Worm (Caenorhabditis elegans) whole organism, L3 larva: ENCODE data around the gene flwr-1.

Experiments
- ceh-16 ChIP-seq: sonication (generic microtip); optimal IDR thresholded peaks from 2 replicates; lab custom pipeline; 2017; ENCODE audit warnings: missing biosample characterization, missing genetic modification characterization
- ceh-9 ChIP-seq: sonication (generic microtip); optimal IDR thresholded peaks from 2 replicates; lab custom pipeline; 2018; ENCODE audit warnings: missing biosample characterization, missing genetic modification characterization
- nfya-1 ChIP-seq: sonication (generic microtip); optimal IDR thresholded peaks from 2 replicates; lab custom pipeline; 2017; ENCODE audit warnings: missing genetic modification characterization, mild to moderate bottlenecking, missing compliant biosample characterization, antibody characterized with exemption, moderate library complexity; ENCODE audit not compliant: insufficient read depth
- nhr-28 ChIP-seq: fragments of 150-350 bp; optimal IDR thresholded peaks from 2 replicates; lab custom pipeline; 2014; ENCODE audit warnings: missing biosample characterization, missing genetic modification characterization
- pha-4 ChIP-seq: fragments of 150-350 bp; optimal IDR thresholded peaks from 2 replicates; lab custom pipeline; 2014; ENCODE audit warnings: missing biosample characterization, missing genetic modification reagents, missing genetic modification characterization
- snpc-4 ChIP-seq: fragments of 150-350 bp; optimal IDR thresholded peaks from 2 replicates; lab custom pipeline; 2014; ENCODE audit warnings: missing biosample characterization, missing genetic modification characterization

DNA sequence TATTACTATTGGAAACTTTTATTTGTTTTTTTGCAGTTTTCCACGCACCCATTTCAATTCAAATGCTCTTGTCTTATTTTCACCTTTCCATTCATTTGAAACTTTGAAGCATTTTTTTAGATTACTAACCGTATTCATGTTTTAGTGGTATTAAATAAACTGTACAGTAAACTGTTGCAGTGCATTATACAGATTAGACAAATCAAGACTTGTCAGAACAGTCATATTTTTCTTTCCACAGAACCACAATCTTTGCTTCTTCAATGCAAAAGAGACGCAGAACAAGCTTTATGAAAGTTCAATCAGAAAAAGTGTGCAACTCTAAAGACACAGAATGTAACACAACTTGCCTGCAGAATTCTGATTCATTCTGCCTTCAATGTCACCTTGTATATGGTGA, 4.3 kb downstream of the flwr-1 start, which contains the start of gene F45B8.5:
- TF ChIP-seq ceh-9 (no peak), nfya-1 (no peak), snpc-4 (no peak), nhr-28 (tag; lab: Kevin White, UChicago) (no peak), ceh-16 (tag; lab: Kevin White, UChicago) (no peak), pha-4 (tag; lab: Kevin White, UChicago) (no peak)
